Worm (Caenorhabditis elegans): ENCODE data around the gene srw-3.

The srw-3 gene

ce11 chrV:7705316-7705715 lies at the start of gene srw-3:
Gene srw-3, plus strand, starts transcription at chrV:7705616.
- no peak for TF ChIP-seq tbx-9 (tag; optimal IDR thresholded peaks at IDR 0.05; ENCODE audit: borderline replicate concordance)
- TF ChIP-seq hrde-1 (tag; optimal IDR thresholded peaks at IDR 0.05; ENCODE audit: borderline replicate concordance) = no peak
- no peak for TF ChIP-seq gei-17 (GFP tag; optimal IDR thresholded peaks at IDR 0.05)
- TF ChIP-seq nhr-179 (tag; optimal IDR thresholded peaks at IDR 0.05) = no peak
- no peak for TF ChIP-seq B0261.1 (tag; optimal IDR thresholded peaks at IDR 0.05)
- no peak for TF ChIP-seq xnd-1 (tag; optimal IDR thresholded peaks at IDR 0.05)

- TF ChIP-seq chd-7 (tag; optimal IDR thresholded peaks at IDR 0.05) (no peak), attf-3 (GFP tag; conservative IDR thresholded peaks at IDR 0.05) (no peak), C17E4.6 (GFP tag; IDR thresholded peaks at IDR 0.05) (no peak)
Observed at ce11 chrV:7667940-7668339, 37.5 kb upstream of the srw-3 start, which contains the start of gene C12D5.5. Gene C12D5.5, plus strand, starts transcription at chrV:7668240.

DNA sequence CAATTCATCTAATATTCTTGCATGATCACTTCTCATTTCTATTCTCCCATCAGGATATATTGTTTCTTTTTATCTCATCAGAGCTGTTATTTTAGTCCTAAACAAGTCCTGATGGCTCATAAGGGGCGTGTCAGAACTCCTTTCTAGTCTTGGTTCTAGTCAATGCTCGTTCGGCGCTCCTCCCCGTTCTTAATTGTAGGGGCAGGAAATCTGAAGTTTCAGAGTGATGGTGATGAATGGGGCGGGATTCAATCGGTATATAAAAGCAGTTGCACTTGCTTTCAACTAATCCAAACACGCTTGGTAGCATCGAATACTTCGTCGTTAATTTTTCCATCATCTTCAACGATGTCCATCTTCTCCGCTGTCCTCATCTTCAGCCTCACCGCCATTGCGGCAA lies 33.2 kb upstream of the srw-3 start, which contains the start of gene C12D5.4:
C12D5.4 (plus strand) TSS at position 301 of the 400 bp plus-strand sequence.
- TF ChIP-seq lin-35 (GFP tag; optimal IDR thresholded peaks at IDR 0.05) (no peak), fkh-3 (tag; optimal IDR thresholded peaks at IDR 0.05) (no peak), dox-1 (GFP tag; IDR thresholded peaks at IDR 0.05) (no peak)

ce11 chrV:7675904-7676303 lies 29.5 kb upstream of the srw-3 start, which contains the start of gene C12D5.3:
Gene C12D5.3, plus strand, starts transcription at chrV:7676204.
- TF ChIP-seq zfh-2 (GFP tag; conservative IDR thresholded peaks at IDR 0.05) (no peak), ama-1 (optimal IDR thresholded peaks at IDR 0.05) (no peak), ama-1 (GFP tag; optimal IDR thresholded peaks at IDR 0.05) (no peak), aptf-2 (GFP tag; conservative IDR thresholded peaks at IDR 0.05) (no peak), F10E7.11 (tag; optimal IDR thresholded peaks at IDR 0.05) (no peak), ceh-58 (GFP tag; IDR thresholded peaks at IDR 0.05) (no peak), madf-3 (GFP tag; IDR thresholded peaks at IDR 0.05) (no peak), ceh-40 (GFP tag; IDR thresholded peaks at IDR 0.05) (no peak), snpc-3.4 (tag; optimal IDR thresholded peaks at IDR 0.05) (no peak), ZK185.1 (tag; optimal IDR thresholded peaks at IDR 0.05; ENCODE audit: poor library complexity, severe bottlenecking) (no peak), ekl-4 (GFP tag; IDR thresholded peaks at IDR 0.05) (no peak), lag-1 (GFP tag; IDR thresholded peaks at IDR 0.05) (no peak), unc-130 (GFP tag; optimal IDR thresholded peaks at IDR 0.05) (no peak), bed-1 (GFP tag; IDR thresholded peaks at IDR 0.05) (no peak), nfya-1 (tag; optimal IDR thresholded peaks at IDR 0.05; ENCODE audit: borderline replicate concordance, insufficient read depth) (no peak), C06A6.2 (GFP tag; conservative IDR thresholded peaks at IDR 0.05) (no peak), dpff-1 (tag; optimal IDR thresholded peaks at IDR 0.05) (no peak), sea-2 (GFP tag; IDR thresholded peaks at IDR 0.05) (no peak), madf-8 (GFP tag; conservative IDR thresholded peaks at IDR 0.05) (no peak)

DNA sequence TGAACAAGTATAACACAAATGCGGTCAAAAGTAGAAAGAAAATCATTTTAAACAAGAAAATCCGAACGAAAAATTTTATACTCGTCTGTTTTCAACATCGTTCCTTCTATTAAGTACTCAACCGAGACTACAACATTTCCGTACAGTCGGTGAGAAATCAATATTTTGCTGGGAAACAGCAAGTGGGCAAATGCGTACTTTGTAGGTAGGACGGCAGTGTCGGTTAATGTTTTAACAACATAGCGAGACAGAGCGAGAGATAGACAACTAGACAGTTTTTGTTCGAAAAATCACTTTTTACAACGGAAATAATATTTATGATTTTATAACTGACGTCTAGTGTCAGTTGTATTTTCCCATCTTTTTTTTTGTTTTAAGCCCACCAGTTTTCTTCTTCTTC lies 24.0 kb upstream of the srw-3 start, which contains the start of gene cyp-33A1:
cyp-33A1 (minus strand) TSS at position 72 of the 400 bp plus-strand sequence.
- no peak for TF ChIP-seq rpc-1 (optimal IDR thresholded peaks at IDR 0.05)
- TF ChIP-seq rpc-1 (tag; optimal IDR thresholded peaks at IDR 0.05) = no peak
- TF ChIP-seq nhr-80 (tag; optimal IDR thresholded peaks at IDR 0.05) = peak; percentile 30
- TF ChIP-seq F23B12.7 (tag; optimal IDR thresholded peaks at IDR 0.05; ENCODE audit: insufficient read depth) = peak; percentile 33
- peak; percentile 47 for TF ChIP-seq attf-5 (GFP tag; optimal IDR thresholded peaks at IDR 0.05)

Measured in whole organism, young adult.